Worm (Caenorhabditis elegans) whole organism, young adult: ENCODE data around the gene W08F4.3.
"Not testable (repeated sequence)": the region's sequence is repeated elsewhere in the genome, so short reads cannot be mapped to it uniquely, and the experiment has no call there.

Source experiments
- B0035.1 ChIP-seq: sonication (generic microtip); optimal IDR thresholded peaks from 2 replicates; lab custom pipeline; 2016; ENCODE audit warnings: missing genetic modification characterization, mild to moderate bottlenecking, missing compliant biosample characterization, missing genotype, missing genetic modification reagents
- B0336.3 ChIP-seq: fragments of 200-800 bp; sonication (Bioruptor generic); IDR thresholded peaks from 2 replicates; pipeline ENCODE4 v1.3.6; 2022; ENCODE audit warnings: missing genetic modification characterization, missing compliant biosample characterization
- F37B4.10 ChIP-seq: fragments of 200-800 bp; sonication (Bioruptor generic); IDR thresholded peaks from 2 replicates; pipeline ENCODE4 v1.3.6; 2022; ENCODE audit warnings: missing genetic modification characterization, missing compliant biosample characterization
- K11D2.4 ChIP-seq: fragments of 200-800 bp; sonication (Bioruptor generic); IDR thresholded peaks from 2 replicates; pipeline ENCODE4 v1.3.6; 2022; ENCODE audit warnings: missing genetic modification reagents, missing genetic modification characterization, missing compliant biosample characterization
- Y53F4B.3 ChIP-seq: fragments of 200-800 bp; sonication (Bioruptor generic); IDR thresholded peaks from 2 replicates; pipeline ENCODE4 v1.3.6; 2022; ENCODE audit warnings: missing genetic modification reagents, missing genetic modification characterization, missing compliant biosample characterization
- Y95B8A.8 ChIP-seq: fragments of 200-800 bp; sonication (Bioruptor generic); IDR thresholded peaks from 2 replicates; pipeline ENCODE4 v1.3.6; 2022; ENCODE audit warnings: missing genetic modification reagents, missing genetic modification characterization, missing compliant biosample characterization
- ama-1 ChIP-seq, 3 experiments: fragments of 150-350 bp in 1 of 3; sonication (generic microtip) in 2 of 3; optimal IDR thresholded peaks; 2 replicates each; lab custom pipeline; 2014 to 2018; ENCODE audit warnings: missing biosample characterization in 2 of 3, missing genetic modification characterization in 2 of 3, missing genetic modification reagents in 2 of 3
- aptf-3 ChIP-seq: fragments of 200-800 bp; sonication (Bioruptor generic); IDR thresholded peaks from 2 replicates; pipeline ENCODE4 v1.3.6; 2022; ENCODE audit warnings: missing genetic modification characterization, missing compliant biosample characterization
- athp-1 ChIP-seq: sonication (generic microtip); optimal IDR thresholded peaks from 2 replicates; lab custom pipeline; 2017; ENCODE audit warnings: mild to moderate bottlenecking, missing genetic modification characterization, missing compliant biosample characterization
- attf-5 ChIP-seq: fragments of 200-800 bp; sonication (Bioruptor generic); optimal IDR thresholded peaks from 2 replicates; lab custom pipeline; 2018; ENCODE audit warnings: mild to moderate bottlenecking, missing genetic modification characterization, missing compliant biosample characterization
- cebp-1 ChIP-seq, 2 experiments: fragments of 200-800 bp in 1 of 2; sonication (Bioruptor generic) in 1 of 2; sonication (generic microtip) in 1 of 2; IDR thresholded peaks in 1 of 2; optimal IDR thresholded peaks in 1 of 2; 2 replicates each; pipeline versions ENCODE4 v1.3.6 to Lab custom; 2017 to 2022; ENCODE audit warnings: missing compliant biosample characterization in 2 of 2, missing genetic modification characterization in 2 of 2, mild to moderate bottlenecking in 1 of 2, missing genetic modification reagents in 1 of 2, moderate library complexity in 1 of 2
- ceh-100 ChIP-seq: fragments of 200-800 bp; sonication (Bioruptor generic); IDR thresholded peaks from 2 replicates; pipeline ENCODE4 v1.3.6; 2022; ENCODE audit warnings: missing genetic modification reagents, missing genetic modification characterization, missing compliant biosample characterization
- ceh-27 ChIP-seq: fragments of 200-800 bp; sonication (Bioruptor generic); optimal IDR thresholded peaks from 2 replicates; lab custom pipeline; 2018; ENCODE audit warnings: mild to moderate bottlenecking, missing genetic modification characterization, moderate library complexity, missing compliant biosample characterization
- ceh-58 ChIP-seq: fragments of 200-800 bp; sonication (Bioruptor generic); IDR thresholded peaks from 2 replicates; pipeline ENCODE4 v1.3.6; 2022; ENCODE audit warnings: missing genetic modification characterization, missing compliant biosample characterization
- ceh-79 ChIP-seq: sonication (generic microtip); optimal IDR thresholded peaks from 2 replicates; lab custom pipeline; 2017; ENCODE audit warnings: mild to moderate bottlenecking, missing genetic modification characterization, missing compliant biosample characterization
- dox-1 ChIP-seq: fragments of 200-800 bp; sonication (Bioruptor generic); IDR thresholded peaks from 2 replicates; pipeline ENCODE4 v1.3.6; 2022; ENCODE audit warnings: missing genetic modification reagents, missing genetic modification characterization, missing compliant biosample characterization
- dpff-1 ChIP-seq: sonication (generic microtip); optimal IDR thresholded peaks from 2 replicates; lab custom pipeline; 2017; ENCODE audit warnings: mild to moderate bottlenecking, missing genetic modification characterization, missing compliant biosample characterization
- ets-4 ChIP-seq: fragments of 200-800 bp; sonication (Bioruptor generic); optimal IDR thresholded peaks from 2 replicates; lab custom pipeline; 2018; ENCODE audit warnings: mild to moderate bottlenecking, missing genetic modification characterization, missing compliant biosample characterization
- gei-17 ChIP-seq: fragments of 200-800 bp; sonication (Bioruptor generic); optimal IDR thresholded peaks from 2 replicates; lab custom pipeline; 2018; ENCODE audit warnings: mild to moderate bottlenecking, missing genetic modification characterization, missing compliant biosample characterization
- hmg-1.2 ChIP-seq: fragments of 200-800 bp; sonication (Bioruptor generic); IDR thresholded peaks from 2 replicates; pipeline ENCODE4 v1.3.6; 2022; ENCODE audit warnings: missing genetic modification reagents, missing genetic modification characterization, missing compliant biosample characterization
- hmg-20 ChIP-seq: fragments of 200-800 bp; sonication (Bioruptor generic); IDR thresholded peaks from 2 replicates; pipeline ENCODE4 v1.3.6; 2022; ENCODE audit warnings: missing genetic modification reagents, missing genetic modification characterization, missing compliant biosample characterization
- lin-35 ChIP-seq, 3 experiments: fragments of 150-350 bp in 2 of 3; sonication (generic microtip) in 1 of 3; optimal IDR thresholded peaks; 2 replicates each; lab custom pipeline; 2014 to 2018; ENCODE audit warnings: missing biosample characterization in 3 of 3, missing genetic modification characterization in 3 of 3, missing genetic modification reagents in 3 of 3
- lin-40 ChIP-seq: sonication (generic microtip); optimal IDR thresholded peaks from 2 replicates; lab custom pipeline; 2016; ENCODE audit warnings: missing genetic modification characterization, mild to moderate bottlenecking, missing compliant biosample characterization, missing genotype, missing genetic modification reagents
- lin-54 ChIP-seq: fragments of 200-800 bp; sonication (Bioruptor generic); optimal IDR thresholded peaks from 2 replicates; lab custom pipeline; 2018; ENCODE audit warnings: mild to moderate bottlenecking, missing genetic modification characterization, missing compliant biosample characterization
- lsy-27 ChIP-seq: sonication (generic microtip); optimal IDR thresholded peaks from 2 replicates; lab custom pipeline; 2017; ENCODE audit warnings: missing genetic modification characterization, mild to moderate bottlenecking, missing compliant biosample characterization, antibody characterized with exemption, missing genotype, borderline replicate concordance; ENCODE audit not compliant: insufficient read depth
- madf-3 ChIP-seq: fragments of 200-800 bp; sonication (Bioruptor generic); IDR thresholded peaks from 2 replicates; pipeline ENCODE4 v1.3.6; 2022; ENCODE audit warnings: missing genetic modification reagents, missing genetic modification characterization, missing compliant biosample characterization
- madf-6 ChIP-seq: fragments of 200-800 bp; sonication (Bioruptor generic); IDR thresholded peaks from 2 replicates; pipeline ENCODE4 v1.3.6; 2022; ENCODE audit warnings: missing genetic modification reagents, missing genetic modification characterization, missing compliant biosample characterization
- mcd-1 ChIP-seq: fragments of 200-800 bp; sonication (Bioruptor generic); IDR thresholded peaks from 2 replicates; pipeline ENCODE4 v1.3.6; 2022; ENCODE audit warnings: missing genetic modification reagents, missing genetic modification characterization, missing compliant biosample characterization
- mel-28 ChIP-seq: sonication (generic microtip); optimal IDR thresholded peaks from 2 replicates; lab custom pipeline; 2016; ENCODE audit warnings: borderline replicate concordance, mild to moderate bottlenecking, missing genetic modification characterization, missing compliant biosample characterization
- nfya-1 ChIP-seq: sonication (generic microtip); optimal IDR thresholded peaks from 2 replicates; lab custom pipeline; 2017; ENCODE audit warnings: antibody characterized with exemption, missing compliant biosample characterization, missing genetic modification characterization, borderline replicate concordance; ENCODE audit not compliant: insufficient read depth
- nhr-179 ChIP-seq: sonication (generic microtip); optimal IDR thresholded peaks from 2 replicates; lab custom pipeline; 2016; ENCODE audit warnings: mild to moderate bottlenecking, missing genetic modification characterization, missing compliant biosample characterization
- pha-4 ChIP-seq: fragments of 150-350 bp; sonication (generic microtip); optimal IDR thresholded peaks from 2 replicates; lab custom pipeline; 2014; ENCODE audit warnings: missing biosample characterization, missing genetic modification reagents, missing genetic modification characterization
- rcor-1 ChIP-seq: fragments of 200-800 bp; sonication (Bioruptor generic); IDR thresholded peaks from 2 replicates; pipeline ENCODE4 v1.3.6; 2022; ENCODE audit warnings: missing genetic modification reagents, missing genetic modification characterization, missing compliant biosample characterization
- sdz-38 ChIP-seq: sonication (generic microtip); optimal IDR thresholded peaks from 2 replicates; lab custom pipeline; 2016; ENCODE audit warnings: missing genotype, missing genetic modification characterization, missing compliant biosample characterization
- snpc-4 ChIP-seq, 5 experiments: fragments of 150-350 bp in 1 of 5; sonication (generic microtip) in 4 of 5; optimal IDR thresholded peaks; 2 replicates each; lab custom pipeline; 2014 to 2018; ENCODE audit warnings: missing genetic modification characterization in 5 of 5, missing biosample characterization in 3 of 5, antibody characterized with exemption in 2 of 5, mild to moderate bottlenecking in 2 of 5, missing compliant biosample characterization in 2 of 5, missing genotype in 2 of 5, moderate library complexity in 2 of 5, missing genetic modification reagents in 1 of 5
- tbp1 ChIP-seq: fragments of 200-800 bp; sonication (Bioruptor generic); optimal IDR thresholded peaks from 2 replicates; lab custom pipeline; 2018; ENCODE audit warnings: mild to moderate bottlenecking, missing genetic modification characterization, missing compliant biosample characterization
- unc-130 ChIP-seq: sonication (generic microtip); optimal IDR thresholded peaks from 2 replicates; lab custom pipeline; 2016; ENCODE audit warnings: missing genetic modification reagents, missing genetic modification characterization, missing compliant biosample characterization
- unc-62 ChIP-seq: fragments of 150-350 bp; optimal IDR thresholded peaks from 2 replicates; lab custom pipeline; 2014; ENCODE audit warnings: missing biosample characterization, missing genetic modification reagents, missing genetic modification characterization
- xnd-1 ChIP-seq: sonication (generic microtip); optimal IDR thresholded peaks from 2 replicates; lab custom pipeline; 2016; ENCODE audit warnings: missing genotype, missing genetic modification reagents, missing genetic modification characterization, missing compliant biosample characterization
- ztf-25 ChIP-seq: fragments of 200-800 bp; sonication (Bioruptor generic); IDR thresholded peaks from 2 replicates; pipeline ENCODE4 v1.3.6; 2022; ENCODE audit warnings: missing genetic modification reagents, missing genetic modification characterization, missing compliant biosample characterization

The W08F4.3 gene

ce11 chrII:593221-593620 lies 12.8 kb downstream of the W08F4.3 start, which contains the start of gene W08F4.1:
TSS of gene W08F4.1 (plus strand) at chrII:593521.
- not testable (repeated sequence) for TF ChIP-seq mcd-1, ztf-25, rcor-1 (GFP tag; lab: Robert Waterston, UW)

ce11 chrII:596702-597101 lies 16.3 kb downstream of the W08F4.3 start:
- TF ChIP-seq lsy-27 (tag; lab: Kevin White, UChicago) (no peak), madf-6 (no peak), xnd-1 (no peak), ceh-27 (GFP tag; lab: Kevin White, UChicago) (no peak), hmg-20 (no peak), ama-1 (optimal IDR thresholded peaks at IDR 0.05; lab: Kevin White, UChicago) (no peak), ama-1 (GFP tag; optimal IDR thresholded peaks at IDR 0.05; lab: Kevin White, UChicago) (no peak), cebp-1 (GFP tag; IDR thresholded peaks at IDR 0.05; lab: Robert Waterston, UW) (no peak), cebp-1 (tag; optimal IDR thresholded peaks at IDR 0.05; lab: Kevin White, UChicago) (no peak), lin-54 (GFP tag; lab: Kevin White, UChicago) (no peak), aptf-3 (GFP tag; lab: Robert Waterston, UW) (no peak), ceh-100 (GFP tag; lab: Robert Waterston, UW) (no peak), madf-3 (no peak), ets-4 (GFP tag; lab: Kevin White, UChicago) (no peak), gei-17 (GFP tag; lab: Kevin White, UChicago) (no peak), tbp1 (GFP tag; lab: Kevin White, UChicago) (no peak), dox-1 (GFP tag; lab: Robert Waterston, UW) (no peak)
- TF ChIP-seq, all 124 proteins: peak for 0

- TF ChIP-seq athp-1 (tag; lab: Kevin White, UChicago): no peak
- peak; percentile 60; the same call in 1 of the 2 replicates for TF ChIP-seq hmg-1.2 (GFP tag; lab: Robert Waterston, UW)
- TF ChIP-seq, all 124 proteins: peak for 1
Observed at ce11 chrII:601305-601704, 20.9 kb downstream of the W08F4.3 start.

- no peak for TF ChIP-seq unc-130
- TF ChIP-seq Y53F4B.3 (GFP tag; lab: Robert Waterston, UW): no peak
- TF ChIP-seq dpff-1: no peak
- TF ChIP-seq nfya-1: no peak
- no peak for TF ChIP-seq ceh-79
- no peak for TF ChIP-seq mcd-1 (GFP tag; lab: Robert Waterston, UW)
- TF ChIP-seq dox-1 (GFP tag; lab: Robert Waterston, UW): no peak
- TF ChIP-seq K11D2.4: no peak
- no peak for TF ChIP-seq attf-5 (GFP tag; lab: Kevin White, UChicago)
- TF ChIP-seq ceh-58: no peak
- TF ChIP-seq B0336.3: no peak
- no peak for TF ChIP-seq athp-1 (tag; lab: Kevin White, UChicago)
Observed at ce11 chrII:602020-602419, 21.6 kb downstream of the W08F4.3 start, which contains the start of gene nhl-3. TSS of gene nhl-3 (minus strand) at chrII:602120.

- peak; percentile 7 for TF ChIP-seq lin-40 (tag; lab: Kevin White, UChicago)
- no peak for TF ChIP-seq nhr-179
- no peak for TF ChIP-seq pha-4 (tag; lab: Kevin White, UChicago)
- TF ChIP-seq sdz-38 (tag; lab: Kevin White, UChicago): no peak
- TF ChIP-seq F37B4.10 (GFP tag; lab: Robert Waterston, UW): no peak
- TF ChIP-seq Y95B8A.8 (GFP tag; lab: Robert Waterston, UW): no peak
- TF ChIP-seq mel-28 (tag; lab: Kevin White, UChicago): no peak
- no peak for TF ChIP-seq unc-62 (GFP tag; lab: Kevin White, UChicago)
- peak in 1 of 3 experiments; percentile 8 for TF ChIP-seq lin-35 (GFP tag; optimal IDR thresholded peaks at IDR 0.05; lab: Kevin White, UChicago)
- TF ChIP-seq gei-17 (GFP tag; lab: Kevin White, UChicago): no peak
- TF ChIP-seq B0035.1: no peak
- TF ChIP-seq attf-5 (GFP tag; lab: Kevin White, UChicago): peak; percentile 40
- TF ChIP-seq hmg-1.2 (GFP tag; lab: Robert Waterston, UW): peak; percentile 61; the same call in 1 of the 2 replicates
- no peak for TF ChIP-seq snpc-4 (GFP tag; optimal IDR thresholded peaks at IDR 0.05; lab: Kevin White, UChicago)
- TF ChIP-seq snpc-4 (tag; optimal IDR thresholded peaks at IDR 0.05; lab: Kevin White, UChicago): peak in 1 of 4 experiments; percentile 23
Observed at ce11 chrII:602969-603368, 22.6 kb downstream of the W08F4.3 start.
